Fruit fly (Drosophila melanogaster) S2 (cell line): ENCODE data around the gene Coq7.

ENCODE experiments used
- CG8478 ChIP-seq: fragments of >200 bp; optimal IDR thresholded peaks from 2 replicates; lab custom pipeline; 2018
- CTCF ChIP-seq, 2 experiments: fragments of >200 bp; optimal IDR thresholded peaks; 2 replicates each; lab custom pipeline; 2018

Coq7 gene

dm6 chrX:6751964-6752363 lies 19.1 kb upstream of the Coq7 start:
- no peak for TF ChIP-seq CG8478 (lab: Kevin White, UChicago)
- no peak for TF ChIP-seq CTCF (optimal IDR thresholded peaks at IDR 0.05; lab: Kevin White, UChicago)

- TF ChIP-seq CTCF (optimal IDR thresholded peaks at IDR 0.05; lab: Kevin White, UChicago) = no peak
- no peak for TF ChIP-seq CG8478 (lab: Kevin White, UChicago)
Measured at dm6 chrX:6756175-6756718, 14.8 kb upstream of the Coq7 start, which contains the start of gene sov. Gene sov, plus strand, starts transcription at chrX:6756322.

- TF ChIP-seq CTCF (optimal IDR thresholded peaks at IDR 0.05; lab: Kevin White, UChicago) (no peak), CG8478 (lab: Kevin White, UChicago) (no peak)
Measured at dm6 chrX:6759184-6759965, 11.7 kb upstream of the Coq7 start.

- TF ChIP-seq CTCF (optimal IDR thresholded peaks at IDR 0.05; lab: Kevin White, UChicago) (no peak), CG8478 (lab: Kevin White, UChicago) (no peak)
Measured at dm6 chrX:6775622-6776021, 4.6 kb downstream of the Coq7 start.

- TF ChIP-seq CG8478 (lab: Kevin White, UChicago) (no peak), CTCF (optimal IDR thresholded peaks at IDR 0.05; lab: Kevin White, UChicago) (no peak)
Measured at dm6 chrX:6776274-6776673, 5.2 kb downstream of the Coq7 start.

- TF ChIP-seq CG8478 (lab: Kevin White, UChicago) (no peak), CTCF (optimal IDR thresholded peaks at IDR 0.05; lab: Kevin White, UChicago) (no peak)
Measured at dm6 chrX:6776934-6777333, 5.9 kb downstream of the Coq7 start.

- TF ChIP-seq CTCF (optimal IDR thresholded peaks at IDR 0.05; lab: Kevin White, UChicago) (no peak), CG8478 (lab: Kevin White, UChicago) (no peak)
Measured at dm6 chrX:6777394-6777793, 6.4 kb downstream of the Coq7 start.

dm6 chrX:6778068-6778467 lies 7.0 kb downstream of the Coq7 start:
- TF ChIP-seq CG8478 (lab: Kevin White, UChicago) = no peak
- no peak for TF ChIP-seq CTCF (optimal IDR thresholded peaks at IDR 0.05; lab: Kevin White, UChicago)

- TF ChIP-seq CG8478 (lab: Kevin White, UChicago) (no peak), CTCF (optimal IDR thresholded peaks at IDR 0.05; lab: Kevin White, UChicago) (no peak)
Measured at dm6 chrX:6778780-6779179, 7.8 kb downstream of the Coq7 start.

- TF ChIP-seq CG8478 (lab: Kevin White, UChicago) (no peak), CTCF (optimal IDR thresholded peaks at IDR 0.05; lab: Kevin White, UChicago) (no peak)
Measured at dm6 chrX:6779609-6780139, 8.6 kb downstream of the Coq7 start, which contains the start of gene shf. Gene shf, minus strand, starts transcription at chrX:6779659.

dm6 chrX:6790944-6791343 lies 19.9 kb downstream of the Coq7 start:
- no peak for TF ChIP-seq CTCF (optimal IDR thresholded peaks at IDR 0.05; lab: Kevin White, UChicago)
- TF ChIP-seq CG8478 (lab: Kevin White, UChicago) = no peak

dm6 chrX:6791531-6791930 lies 20.5 kb downstream of the Coq7 start:
- TF ChIP-seq CTCF (optimal IDR thresholded peaks at IDR 0.05; lab: Kevin White, UChicago) (no peak), CG8478 (lab: Kevin White, UChicago) (no peak)

dm6 chrX:6792891-6793290 lies 21.9 kb downstream of the Coq7 start:
- no peak for TF ChIP-seq CG8478 (lab: Kevin White, UChicago)
- TF ChIP-seq CTCF (optimal IDR thresholded peaks at IDR 0.05; lab: Kevin White, UChicago) = no peak

- TF ChIP-seq CG8478 (lab: Kevin White, UChicago) (no peak), CTCF (optimal IDR thresholded peaks at IDR 0.05; lab: Kevin White, UChicago) (no peak)
Measured at dm6 chrX:6793390-6793789, 22.4 kb downstream of the Coq7 start.

- TF ChIP-seq CG8478 (lab: Kevin White, UChicago) (no peak), CTCF (optimal IDR thresholded peaks at IDR 0.05; lab: Kevin White, UChicago) (no peak)
Measured at dm6 chrX:6794190-6794589, 23.2 kb downstream of the Coq7 start.
